Fruit fly (Drosophila melanogaster): ENCODE data around the gene CrzR.

- TF ChIP-seq cyc (GFP tag; optimal IDR thresholded peaks at IDR 0.05) (peak; percentile 7), CG10669 (GFP tag; optimal IDR thresholded peaks at IDR 0.05) (peak; percentile 39), acj6 (GFP tag; optimal IDR thresholded peaks at IDR 0.05) (peak; percentile 45), CG16779 (tag; optimal IDR thresholded peaks at IDR 0.05) (no peak), CG3919 (GFP tag; optimal IDR thresholded peaks at IDR 0.05) (peak; percentile 26), Gug (GFP tag; IDR thresholded peaks at IDR 0.05) (no peak), Sox14 (GFP tag; optimal IDR thresholded peaks at IDR 0.05) (peak; percentile 61), svp (GFP tag) (peak; percentile 42), Eip75B (GFP tag; optimal IDR thresholded peaks at IDR 0.05) (no peak), CG8119 (GFP tag; IDR thresholded peaks at IDR 0.05) (peak; percentile 33; the same call in 1 of the 3 replicates)
Observed at dm6 chr3L:12387898-12388297, 36.6 kb upstream of the CrzR start.
